Fruit fly (Drosophila melanogaster) whole organism, embryonic: ENCODE data around the gene scyl.

Source experiments
- Asciz ChIP-seq: fragments of 200-800 bp; sonication (Bioruptor generic); optimal IDR thresholded peaks from 2 replicates; lab custom pipeline; 2017; ENCODE audit warnings: missing biosample characterization, mild to moderate bottlenecking, missing genetic modification characterization, missing genetic modification reagents
- CG10431 ChIP-seq: fragments of 200-800 bp; sonication (Bioruptor generic); optimal IDR thresholded peaks from 3 replicates; lab custom pipeline; 2018; ENCODE audit warnings: missing biosample characterization, mild to moderate bottlenecking, missing genetic modification characterization
- CG10959 ChIP-seq: fragments of 200-800 bp; sonication (Bioruptor generic); IDR thresholded peaks from 2 replicates; pipeline ENCODE4 v1.3.6; 2022; ENCODE audit warnings: missing biosample characterization, missing genetic modification characterization
- CG10979 ChIP-seq: fragments of 200-800 bp; sonication (Bioruptor generic); optimal IDR thresholded peaks from 2 replicates; lab custom pipeline; 2018; ENCODE audit warnings: missing biosample characterization, mild to moderate bottlenecking, missing genetic modification characterization, moderate library complexity
- CG13123 ChIP-seq: fragments of 200-800 bp; sonication (Bioruptor generic); optimal IDR thresholded peaks from 2 replicates; lab custom pipeline; 2016; ENCODE audit warnings: missing biosample characterization, missing genetic modification characterization
- CG1603 ChIP-seq: fragments of 200-800 bp; sonication (Bioruptor generic); optimal IDR thresholded peaks from 2 replicates; lab custom pipeline; 2019; ENCODE audit warnings: missing biosample characterization, mild to moderate bottlenecking, missing genetic modification characterization, moderate library complexity
- CG18262 ChIP-seq: fragments of 200-800 bp; optimal IDR thresholded peaks from 3 replicates; lab custom pipeline; 2019; ENCODE audit warnings: missing biosample characterization, mild to moderate bottlenecking, missing genetic modification characterization, moderate library complexity
- CG1832 ChIP-seq: fragments of 200-800 bp; sonication (Bioruptor generic); optimal IDR thresholded peaks from 2 replicates; lab custom pipeline; 2017; ENCODE audit warnings: missing biosample characterization, mild to moderate bottlenecking, missing genetic modification characterization, inconsistent platforms
- CG2129 ChIP-seq: fragments of 200-800 bp; sonication (Bioruptor generic); IDR thresholded peaks from 2 replicates; pipeline ENCODE4 v1.3.6; 2022; ENCODE audit warnings: missing biosample characterization, missing genetic modification characterization; ENCODE audit not compliant: partially characterized antibody
- CG3726 ChIP-seq: fragments of 200-800 bp; sonication (Bioruptor generic); IDR thresholded peaks from 3 replicates; pipeline ENCODE4, ENCODE4 v1.3.6; 2022; ENCODE audit warnings: missing biosample characterization, missing genetic modification characterization
- CG3847 ChIP-seq: fragments of 200-800 bp; sonication (Bioruptor generic); IDR thresholded peaks from 2 replicates; pipeline ENCODE4 v1.3.6; 2022; ENCODE audit warnings: missing biosample characterization, missing genetic modification characterization
- CG6765 ChIP-seq: fragments of 200-800 bp; sonication (Bioruptor generic); optimal IDR thresholded peaks from 3 replicates; lab custom pipeline; 2017; ENCODE audit warnings: missing biosample characterization, mild to moderate bottlenecking, missing genetic modification characterization
- CG7963 ChIP-seq: fragments of 200-800 bp; sonication (Bioruptor generic); IDR thresholded peaks from 3 replicates; pipeline ENCODE4 v1.3.6; 2022; ENCODE audit warnings: missing biosample characterization, missing genetic modification characterization; ENCODE audit not compliant: partially characterized antibody
- CG7987 ChIP-seq: fragments of 200-800 bp; sonication (Bioruptor generic); optimal IDR thresholded peaks from 2 replicates; lab custom pipeline; 2018; ENCODE audit warnings: missing biosample characterization, mild to moderate bottlenecking, missing genetic modification characterization, moderate library complexity
- CG8089 ChIP-seq: fragments of 200-800 bp; sonication (Bioruptor generic); optimal IDR thresholded peaks from 3 replicates; lab custom pipeline; 2016; ENCODE audit warnings: missing biosample characterization, missing genetic modification characterization
- CG9876 ChIP-seq: fragments of 200-800 bp; sonication (Bioruptor generic); optimal IDR thresholded peaks from 2 replicates; lab custom pipeline; 2016; ENCODE audit warnings: missing biosample characterization, missing genetic modification characterization
- Dad ChIP-seq: fragments of 200-800 bp; sonication (Bioruptor generic); optimal IDR thresholded peaks from 3 replicates; lab custom pipeline; 2016; ENCODE audit warnings: missing biosample characterization, missing genetic modification characterization
- Deaf1 ChIP-seq: fragments of 200-800 bp; optimal IDR thresholded peaks from 3 replicates; lab custom pipeline; 2019; ENCODE audit warnings: missing biosample characterization, mild to moderate bottlenecking, missing genetic modification characterization, moderate library complexity
- E2f2 ChIP-seq: fragments of 200-800 bp; sonication (Bioruptor generic); IDR thresholded peaks from 2 replicates; pipeline ENCODE4 v1.3.6; 2022; ENCODE audit warnings: missing biosample characterization, missing genetic modification characterization
- Fer3 ChIP-seq: fragments of 200-800 bp; sonication (Bioruptor generic); optimal IDR thresholded peaks from 2 replicates; lab custom pipeline; 2018; ENCODE audit warnings: missing biosample characterization, mild to moderate bottlenecking, missing genetic modification characterization, moderate library complexity
- Jarid2 ChIP-seq: fragments of 200-800 bp; sonication (Bioruptor generic); optimal IDR thresholded peaks from 3 replicates; lab custom pipeline; 2017; ENCODE audit warnings: mild to moderate bottlenecking, missing biosample characterization, missing genetic modification reagents, missing genetic modification characterization
- Kr ChIP-seq: fragments of 200-800 bp; sonication (Bioruptor generic); optimal IDR thresholded peaks from 2 replicates; lab custom pipeline; 2017; ENCODE audit warnings: missing biosample characterization, mild to moderate bottlenecking, missing genetic modification characterization
- Mad ChIP-seq: fragments of 200-800 bp; sonication (Bioruptor generic); optimal IDR thresholded peaks from 2 replicates; lab custom pipeline; 2016; ENCODE audit warnings: missing biosample characterization, missing genetic modification characterization
- NC2α ChIP-seq: fragments of 200-800 bp; sonication (Bioruptor generic); optimal IDR thresholded peaks from 2 replicates; lab custom pipeline; 2016; ENCODE audit warnings: missing biosample characterization, missing genetic modification characterization
- NK7.1 ChIP-seq: fragments of 200-800 bp; sonication (Bioruptor generic); optimal IDR thresholded peaks from 3 replicates; lab custom pipeline; 2016; ENCODE audit warnings: missing biosample characterization, missing genetic modification characterization
- Oaz ChIP-seq: fragments of 200-800 bp; sonication (Bioruptor generic); IDR thresholded peaks from 2 replicates; pipeline ENCODE4 v1.3.6; 2022; ENCODE audit warnings: missing biosample characterization, missing genetic modification characterization
- Pdp1 ChIP-seq, 2 experiments: fragments of 200-800 bp; sonication (Bioruptor generic); optimal IDR thresholded peaks; 3 replicates each; lab custom pipeline; 2016; ENCODE audit warnings: missing biosample characterization in 2 of 2, missing genetic modification characterization in 2 of 2, mild to moderate bottlenecking in 1 of 2, moderate library complexity in 1 of 2
- Sox100B ChIP-seq: fragments of 200-800 bp; sonication (Bioruptor generic); optimal IDR thresholded peaks from 3 replicates; lab custom pipeline; 2018; ENCODE audit warnings: missing biosample characterization, mild to moderate bottlenecking, missing genetic modification characterization
- TFAM ChIP-seq: fragments of 200-800 bp; sonication (Bioruptor generic); optimal IDR thresholded peaks from 2 replicates; lab custom pipeline; 2017; ENCODE audit warnings: missing biosample characterization, missing genetic modification characterization, inconsistent platforms
- br ChIP-seq: fragments of >200 bp; optimal IDR thresholded peaks from 2 replicates; lab custom pipeline; 2017
- cad ChIP-seq: fragments of >200 bp; optimal IDR thresholded peaks from 2 replicates; lab custom pipeline; 2017; ENCODE audit warnings: missing biosample characterization, missing genetic modification characterization
- chm ChIP-seq: fragments of 200-800 bp; sonication (Bioruptor generic); IDR thresholded peaks from 2 replicates; pipeline ENCODE4 v1.3.6; 2022; ENCODE audit warnings: missing biosample characterization, missing genetic modification characterization
- disco-r ChIP-seq: fragments of 200-800 bp; sonication (Bioruptor generic); optimal IDR thresholded peaks from 2 replicates; lab custom pipeline; 2016; ENCODE audit warnings: missing biosample characterization, missing genetic modification characterization
- ems ChIP-seq: fragments of 200-800 bp; sonication (Bioruptor generic); optimal IDR thresholded peaks from 3 replicates; lab custom pipeline; 2016; ENCODE audit warnings: missing biosample characterization, missing genetic modification characterization
- ewg ChIP-seq: fragments of 200-800 bp; sonication (Bioruptor generic); optimal IDR thresholded peaks from 3 replicates; lab custom pipeline; 2017; ENCODE audit warnings: mild to moderate bottlenecking, missing biosample characterization, missing genetic modification reagents, missing genetic modification characterization
- fd102C ChIP-seq: fragments of 200-800 bp; sonication (Bioruptor generic); optimal IDR thresholded peaks from 2 replicates; lab custom pipeline; 2018; ENCODE audit warnings: missing biosample characterization, mild to moderate bottlenecking, missing genetic modification characterization, moderate library complexity
- insv ChIP-seq, 2 experiments: fragments of 200-800 bp; sonication (Bioruptor generic); optimal IDR thresholded peaks; 3 replicates each; lab custom pipeline; 2016 to 2018; ENCODE audit warnings: missing biosample characterization in 2 of 2, missing genetic modification characterization in 2 of 2
- kay ChIP-seq: fragments of 200-800 bp; sonication (Bioruptor generic); optimal IDR thresholded peaks from 2 replicates; lab custom pipeline; 2016; ENCODE audit warnings: missing biosample characterization, missing genetic modification characterization
- kni ChIP-seq: fragments of 200-800 bp; sonication (Bioruptor generic); optimal IDR thresholded peaks from 3 replicates; lab custom pipeline; 2017; ENCODE audit warnings: mild to moderate bottlenecking, missing biosample characterization, missing genetic modification reagents, missing genetic modification characterization
- knrl ChIP-seq: fragments of 200-800 bp; sonication (Bioruptor generic); IDR thresholded peaks from 3 replicates; pipeline ENCODE4 v1.3.6; 2022; ENCODE audit warnings: missing biosample characterization, missing genetic modification characterization; ENCODE audit not compliant: partially characterized antibody
- lbe ChIP-seq: fragments of 200-800 bp; sonication (Bioruptor generic); optimal IDR thresholded peaks from 2 replicates; lab custom pipeline; 2016; ENCODE audit warnings: missing biosample characterization, mild to moderate bottlenecking, missing genetic modification characterization
- mld ChIP-seq: fragments of 200-800 bp; sonication (Bioruptor generic); IDR thresholded peaks from 3 replicates; pipeline ENCODE4 v1.3.6; 2022; ENCODE audit warnings: missing biosample characterization, missing genetic modification characterization; ENCODE audit not compliant: partially characterized antibody
- oc ChIP-seq: fragments of 200-800 bp; sonication (Bioruptor generic); optimal IDR thresholded peaks from 2 replicates; lab custom pipeline; 2018; ENCODE audit warnings: missing biosample characterization, mild to moderate bottlenecking, missing genetic modification characterization, moderate library complexity
- odd ChIP-seq: fragments of 200-800 bp; sonication (Bioruptor generic); optimal IDR thresholded peaks from 2 replicates; lab custom pipeline; 2017; ENCODE audit warnings: missing biosample characterization, mild to moderate bottlenecking, missing genetic modification characterization
- pnt ChIP-seq: fragments of 200-800 bp; sonication (Bioruptor generic); optimal IDR thresholded peaks from 3 replicates; lab custom pipeline; 2016; ENCODE audit warnings: missing biosample characterization, missing genetic modification characterization
- scrt ChIP-seq: fragments of 200-800 bp; sonication (Bioruptor generic); optimal IDR thresholded peaks from 2 replicates; lab custom pipeline; 2018; ENCODE audit warnings: missing biosample characterization, mild to moderate bottlenecking, missing genetic modification characterization, moderate library complexity
- sna ChIP-seq: fragments of 200-800 bp; sonication (Bioruptor generic); IDR thresholded peaks from 2 replicates; pipeline ENCODE4 v1.3.6; 2022; ENCODE audit warnings: missing biosample characterization, missing genetic modification characterization; ENCODE audit not compliant: partially characterized antibody
- sob ChIP-seq: fragments of 200-800 bp; sonication (Bioruptor generic); IDR thresholded peaks from 2 replicates; pipeline ENCODE4 v1.3.6; 2022; ENCODE audit warnings: missing biosample characterization, missing genetic modification characterization
- zfh2 ChIP-seq: fragments of 200-800 bp; sonication (Bioruptor generic); optimal IDR thresholded peaks from 2 replicates; lab custom pipeline; 2016; ENCODE audit warnings: missing biosample characterization, missing genetic modification characterization

scyl gene

DNA sequence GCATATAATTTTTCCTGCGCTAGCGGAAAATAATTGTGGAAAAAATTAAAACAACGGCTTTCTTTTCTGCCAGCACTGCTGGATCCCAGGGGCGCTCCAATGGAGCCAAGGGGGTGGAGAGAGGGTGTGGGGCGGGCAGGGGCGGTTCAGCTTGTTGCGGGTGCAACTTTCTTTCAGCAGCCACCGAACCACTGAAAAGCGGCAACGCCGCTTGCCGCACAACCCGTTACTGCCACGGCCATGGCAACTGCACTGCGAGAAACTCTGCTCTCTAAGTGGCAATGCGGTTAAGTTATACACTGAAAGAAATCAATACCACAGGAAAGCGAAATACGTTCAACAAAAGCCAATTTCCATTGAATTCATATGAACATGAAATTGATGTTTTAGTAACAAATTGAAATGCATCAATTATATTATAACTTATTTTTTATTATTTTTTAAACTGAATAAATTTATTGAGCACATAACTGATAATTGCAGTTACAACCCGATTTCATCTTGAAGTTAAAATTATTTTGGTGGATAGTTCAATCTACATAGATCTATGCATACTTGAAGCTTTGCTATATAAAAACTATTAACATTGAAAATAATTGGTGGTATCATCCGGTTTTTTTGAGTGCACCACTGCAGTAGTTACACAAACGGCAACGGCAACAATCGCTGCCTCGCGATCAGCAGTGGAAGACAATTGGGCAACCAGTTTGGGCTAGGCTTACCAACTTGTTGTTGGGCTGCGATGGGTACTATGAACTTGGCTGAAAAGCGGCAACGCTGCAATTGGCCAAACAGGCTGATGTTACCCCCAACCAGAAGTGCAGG is 4.3 kb downstream of the scyl start (continued):
- TF ChIP-seq insv (GFP tag; optimal IDR thresholded peaks at IDR 0.05; lab: Kevin White, UChicago) (peak in 1 of 2 experiments; percentile 18), TFAM (GFP tag; lab: Kevin White, UChicago) (no peak), CG10979 (tag; lab: Kevin White, UChicago) (peak; percentile 91), CG1603 (peak; percentile 53), CG10959 (peak; percentile 52), CG9876 (GFP tag; lab: Kevin White, UChicago) (no peak), Kr (GFP tag; lab: Kevin White, UChicago) (peak; percentile 84), ewg (GFP tag; lab: Kevin White, UChicago) (peak; percentile 67), Asciz (GFP tag; lab: Kevin White, UChicago) (peak; percentile 84), CG2129 (no peak), zfh2 (GFP tag; lab: Kevin White, UChicago) (peak; percentile 6), sna (no peak), Jarid2 (GFP tag; lab: Kevin White, UChicago) (peak; percentile 46), odd (GFP tag; lab: Kevin White, UChicago) (peak; percentile 76), chm (GFP tag; lab: Robert Waterston, UW) (peak; percentile 93), ems (GFP tag; lab: Kevin White, UChicago) (peak; percentile 39), CG18262 (peak; percentile 94), kay (GFP tag; lab: Kevin White, UChicago) (peak; percentile 4), CG13123 (GFP tag; lab: Kevin White, UChicago) (peak; percentile 49), pnt (GFP tag; lab: Kevin White, UChicago) (peak; percentile 60), CG10431 (GFP tag; lab: Kevin White, UChicago) (peak; percentile 26), fd102C (no peak), CG3726 (GFP tag; lab: Robert Waterston, UW) (no peak), mld (no peak), scrt (GFP tag; lab: Kevin White, UChicago) (peak; percentile 44), CG7987 (GFP tag; lab: Kevin White, UChicago) (peak; percentile 5), Mad (peak; percentile 33), Sox100B (GFP tag; lab: Kevin White, UChicago) (peak; percentile 92), CG6765 (GFP tag; lab: Kevin White, UChicago) (peak; percentile 60), oc (tag; lab: Kevin White, UChicago) (peak; percentile 37), br (lab: Kevin White, UChicago) (no peak), CG8089 (peak; percentile 20), Dad (GFP tag; lab: Kevin White, UChicago) (no peak), CG3847 (peak; percentile 59), cad (GFP tag; lab: Kevin White, UChicago) (no peak), NK7.1 (GFP tag; lab: Kevin White, UChicago) (no peak), E2f2 (peak; percentile 55; the same call in 1 of the 2 replicates), lbe (GFP tag; lab: Kevin White, UChicago) (peak; percentile 61), Fer3 (peak; percentile 54), Oaz (GFP tag; lab: Robert Waterston, UW) (peak; percentile 48), Pdp1 (GFP tag; optimal IDR thresholded peaks at IDR 0.05; lab: Kevin White, UChicago) (peak; percentile 56 to 58), CG1832 (GFP tag; lab: Kevin White, UChicago) (no peak), kni (GFP tag; lab: Kevin White, UChicago) (peak; percentile 86), Deaf1 (tag; lab: Kevin White, UChicago) (peak; percentile 52), CG7963 (GFP tag; lab: Robert Waterston, UW) (no peak), disco-r (no peak), sob (GFP tag; lab: Robert Waterston, UW) (peak; percentile 79), knrl (GFP tag; lab: Robert Waterston, UW) (peak; percentile 62; the same call in 1 of the 3 replicates), NC2α (GFP tag; lab: Kevin White, UChicago) (no peak)
